Fruit fly (Drosophila melanogaster) whole organism, embryonic: ENCODE results near the gene CG33703.

Source experiments
- ATbp ChIP-seq: fragments of 200-800 bp; sonication (Bioruptor generic); optimal IDR thresholded peaks from 2 replicates; lab custom pipeline; 2017; ENCODE audit warnings: missing biosample characterization, mild to moderate bottlenecking, missing genetic modification characterization, missing genetic modification reagents
- Awh ChIP-seq: fragments of 200-800 bp; sonication (Bioruptor generic); IDR thresholded peaks from 2 replicates; pipeline ENCODE4, ENCODE4 v1.3.6; 2022; ENCODE audit warnings: missing biosample characterization, missing genetic modification characterization
- Bdp1 ChIP-seq: fragments of 200-800 bp; sonication (Bioruptor generic); optimal IDR thresholded peaks from 3 replicates; lab custom pipeline; 2016; ENCODE audit warnings: missing biosample characterization, missing genetic modification characterization
- CG10366 ChIP-seq: fragments of 200-800 bp; sonication (Bioruptor generic); IDR thresholded peaks from 2 replicates; pipeline ENCODE4 v1.3.6; 2022; ENCODE audit warnings: missing biosample characterization, missing genetic modification characterization
- CG10431 ChIP-seq: fragments of 200-800 bp; sonication (Bioruptor generic); optimal IDR thresholded peaks from 3 replicates; lab custom pipeline; 2018; ENCODE audit warnings: missing biosample characterization, mild to moderate bottlenecking, missing genetic modification characterization
- CG10565 ChIP-seq: fragments of 200-800 bp; sonication (Bioruptor generic); optimal IDR thresholded peaks from 3 replicates; lab custom pipeline; 2016; ENCODE audit warnings: missing biosample characterization, mild to moderate bottlenecking, missing genetic modification characterization
- CG11093 ChIP-seq: fragments of 200-800 bp; sonication (Bioruptor generic); IDR thresholded peaks from 3 replicates; pipeline ENCODE4 v1.3.6; 2022; ENCODE audit warnings: missing biosample characterization, missing genetic modification characterization
- CG11723 ChIP-seq: fragments of 200-800 bp; sonication (Bioruptor generic); optimal IDR thresholded peaks from 2 replicates; lab custom pipeline; 2017; ENCODE audit warnings: missing biosample characterization, mild to moderate bottlenecking, missing genetic modification characterization
- CG12299 ChIP-seq: fragments of 200-800 bp; sonication (Bioruptor generic); optimal IDR thresholded peaks from 2 replicates; lab custom pipeline; 2018; ENCODE audit warnings: missing biosample characterization, mild to moderate bottlenecking, missing genetic modification characterization
- CG14860 ChIP-seq: fragments of 200-800 bp; sonication (Bioruptor generic); IDR thresholded peaks from 3 replicates; pipeline ENCODE4 v1.3.6; 2022; ENCODE audit warnings: missing biosample characterization, missing genetic modification characterization; ENCODE audit not compliant: partially characterized antibody
- CG17359 ChIP-seq: fragments of 200-800 bp; sonication (Bioruptor generic); optimal IDR thresholded peaks from 3 replicates; lab custom pipeline; 2018; ENCODE audit warnings: missing biosample characterization, mild to moderate bottlenecking, missing genetic modification characterization, moderate library complexity
- CG18619 ChIP-seq: fragments of 200-800 bp; sonication (Bioruptor generic); optimal IDR thresholded peaks from 3 replicates; lab custom pipeline; 2017; ENCODE audit warnings: missing biosample characterization, mild to moderate bottlenecking, missing genetic modification characterization
- CG2678 ChIP-seq: fragments of 200-800 bp; sonication (Bioruptor generic); optimal IDR thresholded peaks from 3 replicates; lab custom pipeline; 2019; ENCODE audit warnings: missing biosample characterization, mild to moderate bottlenecking, missing genetic modification characterization, moderate library complexity
- CG30431 ChIP-seq: fragments of 200-800 bp; sonication (Bioruptor generic); optimal IDR thresholded peaks from 2 replicates; lab custom pipeline; 2017; ENCODE audit warnings: missing biosample characterization, missing genetic modification characterization
- CG3726 ChIP-seq: fragments of 200-800 bp; sonication (Bioruptor generic); IDR thresholded peaks from 3 replicates; pipeline ENCODE4, ENCODE4 v1.3.6; 2022; ENCODE audit warnings: missing biosample characterization, missing genetic modification characterization
- CG3995 ChIP-seq: fragments of 200-800 bp; sonication (Bioruptor generic); optimal IDR thresholded peaks from 3 replicates; lab custom pipeline; 2016; ENCODE audit warnings: missing biosample characterization, missing genetic modification characterization
- CG6683 ChIP-seq: fragments of 200-800 bp; sonication (Bioruptor generic); optimal IDR thresholded peaks from 2 replicates; lab custom pipeline; 2017; ENCODE audit warnings: missing biosample characterization, mild to moderate bottlenecking, missing genetic modification characterization, missing genetic modification reagents
- CG8388 ChIP-seq: fragments of 200-800 bp; sonication (Bioruptor generic); optimal IDR thresholded peaks from 2 replicates; lab custom pipeline; 2019; ENCODE audit warnings: missing biosample characterization, mild to moderate bottlenecking, missing genetic modification characterization, moderate library complexity
- Chrac-16 ChIP-seq: fragments of 200-800 bp; sonication (Bioruptor generic); optimal IDR thresholded peaks from 3 replicates; lab custom pipeline; 2016; ENCODE audit warnings: missing biosample characterization, missing genetic modification characterization
- CkIIα-i1 ChIP-seq: fragments of 200-800 bp; sonication (Bioruptor generic); IDR thresholded peaks from 2 replicates; pipeline ENCODE4 v1.3.6; 2022; ENCODE audit warnings: missing biosample characterization, missing genetic modification characterization
- Dip2 ChIP-seq: fragments of 200-800 bp; sonication (Bioruptor generic); IDR thresholded peaks from 2 replicates; pipeline ENCODE4 v1.3.6; 2022; ENCODE audit warnings: missing biosample characterization, missing genetic modification characterization
- Drgx ChIP-seq: fragments of 200-800 bp; sonication (Bioruptor generic); IDR thresholded peaks from 2 replicates; pipeline ENCODE4 v1.3.6; 2022; ENCODE audit warnings: missing biosample characterization, missing genetic modification characterization
- Fer3 ChIP-seq: fragments of 200-800 bp; sonication (Bioruptor generic); optimal IDR thresholded peaks from 2 replicates; lab custom pipeline; 2018; ENCODE audit warnings: missing biosample characterization, mild to moderate bottlenecking, missing genetic modification characterization, moderate library complexity
- GATAe ChIP-seq: fragments of 200-800 bp; sonication (Bioruptor generic); conservative IDR thresholded peaks from 2 replicates; pipeline ENCODE4 v1.3.6; 2022; ENCODE audit warnings: missing biosample characterization, missing genetic modification characterization
- Gsc ChIP-seq: fragments of 200-800 bp; sonication (Bioruptor generic); IDR thresholded peaks from 2 replicates; pipeline ENCODE4 v1.3.6; 2022; ENCODE audit warnings: missing biosample characterization, missing genetic modification characterization
- H2.0 ChIP-seq: fragments of 200-800 bp; sonication (Bioruptor generic); IDR thresholded peaks from 2 replicates; pipeline ENCODE4 v1.3.6; 2022; ENCODE audit warnings: missing biosample characterization, missing genetic modification characterization
- HHEX ChIP-seq: fragments of 200-800 bp; sonication (Bioruptor generic); optimal IDR thresholded peaks from 3 replicates; lab custom pipeline; 2017; ENCODE audit warnings: missing biosample characterization, mild to moderate bottlenecking, missing genetic modification characterization, missing genetic modification reagents
- Hmr ChIP-seq: fragments of 200-800 bp; sonication (Bioruptor generic); optimal IDR thresholded peaks from 3 replicates; lab custom pipeline; 2017; ENCODE audit warnings: mild to moderate bottlenecking, missing biosample characterization, missing genetic modification reagents, missing genetic modification characterization
- Hsf ChIP-seq: fragments of 200-800 bp; sonication (Bioruptor generic); optimal IDR thresholded peaks from 3 replicates; lab custom pipeline; 2016; ENCODE audit warnings: missing biosample characterization, missing genetic modification characterization
- Lhr ChIP-seq: fragments of 200-800 bp; sonication (Bioruptor generic); optimal IDR thresholded peaks from 3 replicates; lab custom pipeline; 2017; ENCODE audit warnings: mild to moderate bottlenecking, missing biosample characterization, missing genetic modification reagents, missing genetic modification characterization
- Poxn ChIP-seq: fragments of 200-800 bp; sonication (Bioruptor generic); IDR thresholded peaks from 2 replicates; pipeline ENCODE4 v1.3.6; 2022; ENCODE audit warnings: missing biosample characterization, missing genetic modification characterization
- Ravus ChIP-seq: fragments of 200-800 bp; sonication (Bioruptor generic); IDR thresholded peaks from 2 replicates; pipeline ENCODE4 v1.3.6; 2022; ENCODE audit warnings: missing biosample characterization, missing genetic modification characterization
- Six4 ChIP-seq: fragments of 200-800 bp; sonication (Bioruptor generic); optimal IDR thresholded peaks from 2 replicates; lab custom pipeline; 2016; ENCODE audit warnings: missing biosample characterization, missing genetic modification characterization
- abd-A ChIP-seq: fragments of 200-800 bp; sonication (Bioruptor generic); optimal IDR thresholded peaks from 3 replicates; lab custom pipeline; 2019; ENCODE audit warnings: missing biosample characterization, mild to moderate bottlenecking, missing genetic modification characterization, moderate library complexity
- ac ChIP-seq: fragments of 200-800 bp; sonication (Bioruptor generic); optimal IDR thresholded peaks from 3 replicates; lab custom pipeline; 2017; ENCODE audit warnings: missing biosample characterization, mild to moderate bottlenecking, missing genetic modification characterization
- aop ChIP-seq: fragments of 200-800 bp; sonication (Bioruptor generic); IDR thresholded peaks from 2 replicates; pipeline ENCODE4 v1.3.6; 2022; ENCODE audit warnings: missing biosample characterization, missing genetic modification characterization
- ash1 ChIP-seq: fragments of 200-800 bp; sonication (Bioruptor generic); optimal IDR thresholded peaks from 2 replicates; lab custom pipeline; 2018; ENCODE audit warnings: missing biosample characterization, mild to moderate bottlenecking, missing genetic modification characterization
- az2 ChIP-seq: fragments of 200-800 bp; sonication (Bioruptor generic); optimal IDR thresholded peaks from 3 replicates; lab custom pipeline; 2016; ENCODE audit warnings: missing biosample characterization, missing genetic modification characterization
- br ChIP-seq: fragments of >200 bp; optimal IDR thresholded peaks from 2 replicates; lab custom pipeline; 2017
- bsh ChIP-seq, 2 experiments: fragments of 200-800 bp; sonication (Bioruptor generic); optimal IDR thresholded peaks; 2 replicates each; lab custom pipeline; 2017 to 2018; ENCODE audit warnings: mild to moderate bottlenecking in 2 of 2, missing biosample characterization in 2 of 2, missing genetic modification characterization in 2 of 2, moderate library complexity in 1 of 2
- cato ChIP-seq: fragments of 200-800 bp; sonication (Bioruptor generic); optimal IDR thresholded peaks from 2 replicates; lab custom pipeline; 2016; ENCODE audit warnings: missing biosample characterization, missing genetic modification characterization, borderline replicate concordance
- dan ChIP-seq: fragments of 200-800 bp; sonication (Bioruptor generic); IDR thresholded peaks from 2 replicates; pipeline ENCODE4 v1.3.6; 2022; ENCODE audit warnings: missing biosample characterization, missing genetic modification characterization
- fru ChIP-seq: fragments of >200 bp; optimal IDR thresholded peaks from 2 replicates; lab custom pipeline; 2017
- gem ChIP-seq: fragments of 200-800 bp; sonication (Bioruptor generic); optimal IDR thresholded peaks from 2 replicates; lab custom pipeline; 2019; ENCODE audit warnings: missing biosample characterization, mild to moderate bottlenecking, missing genetic modification characterization, moderate library complexity
- h ChIP-seq: fragments of >200 bp; optimal IDR thresholded peaks from 2 replicates; lab custom pipeline; 2017
- knrl ChIP-seq: fragments of 200-800 bp; sonication (Bioruptor generic); IDR thresholded peaks from 3 replicates; pipeline ENCODE4 v1.3.6; 2022; ENCODE audit warnings: missing biosample characterization, missing genetic modification characterization; ENCODE audit not compliant: partially characterized antibody
- maf-S ChIP-seq: fragments of 200-800 bp; sonication (Bioruptor generic); optimal IDR thresholded peaks from 2 replicates; lab custom pipeline; 2016; ENCODE audit warnings: missing biosample characterization, missing genetic modification characterization
- nom ChIP-seq: fragments of 200-800 bp; sonication (Bioruptor generic); optimal IDR thresholded peaks from 2 replicates; lab custom pipeline; 2017; ENCODE audit warnings: missing biosample characterization, missing genetic modification characterization, mild to moderate bottlenecking, moderate library complexity, missing genetic modification reagents
- shn ChIP-seq: fragments of 200-800 bp; sonication (Bioruptor generic); optimal IDR thresholded peaks from 3 replicates; lab custom pipeline; 2016; ENCODE audit warnings: missing biosample characterization, missing genetic modification characterization
- sima ChIP-seq: fragments of 200-800 bp; sonication (Bioruptor generic); optimal IDR thresholded peaks from 2 replicates; lab custom pipeline; 2016; ENCODE audit warnings: missing biosample characterization, missing genetic modification characterization
- slp2 ChIP-seq: fragments of 200-800 bp; sonication (Bioruptor generic); optimal IDR thresholded peaks from 2 replicates; lab custom pipeline; 2016; ENCODE audit warnings: missing biosample characterization, missing genetic modification characterization
- tx ChIP-seq: fragments of 200-800 bp; sonication (Bioruptor generic); optimal IDR thresholded peaks from 2 replicates; lab custom pipeline; 2016; ENCODE audit warnings: missing biosample characterization, missing genetic modification characterization
- wdn ChIP-seq: fragments of 200-800 bp; sonication (Bioruptor generic); IDR thresholded peaks from 2 replicates; pipeline ENCODE4 v1.3.6; 2022; ENCODE audit warnings: missing biosample characterization, missing genetic modification characterization

The CG33703 gene

dm6 chr3L:9467763-9468206, 44.7 kb downstream of the CG33703 start (continued):
- peak; percentile 68 for TF ChIP-seq Drgx (GFP tag; lab: Robert Waterston, UW)
- TF ChIP-seq Bdp1 (GFP tag; lab: Kevin White, UChicago), result no peak
- no peak for TF ChIP-seq Dip2 (GFP tag; lab: Robert Waterston, UW)
- no peak for TF ChIP-seq CG8388 (GFP tag; lab: Kevin White, UChicago)
- TF ChIP-seq CG11723 (GFP tag; lab: Kevin White, UChicago), result no peak
- no peak for TF ChIP-seq shn
- no peak for TF ChIP-seq CG2678 (tag; lab: Kevin White, UChicago)
- no peak for TF ChIP-seq CG3995 (GFP tag; lab: Kevin White, UChicago)
- no peak for TF ChIP-seq fru (lab: Kevin White, UChicago)
- TF ChIP-seq gem, result no peak
- no peak for TF ChIP-seq ac (GFP tag; lab: Kevin White, UChicago)
- TF ChIP-seq aop (GFP tag; lab: Robert Waterston, UW), result no peak
- TF ChIP-seq HHEX (GFP tag; lab: Kevin White, UChicago), result no peak
- TF ChIP-seq H2.0 (GFP tag; lab: Robert Waterston, UW), result no peak
- TF ChIP-seq maf-S (GFP tag; lab: Kevin White, UChicago), result no peak
- TF ChIP-seq CG10431 (GFP tag; lab: Kevin White, UChicago), result no peak
- peak; percentile 2 for TF ChIP-seq ATbp (GFP tag; lab: Kevin White, UChicago)
- TF ChIP-seq Awh, result no peak
- no peak for TF ChIP-seq GATAe (GFP tag; lab: Robert Waterston, UW)
- TF ChIP-seq tx (GFP tag; lab: Kevin White, UChicago), result no peak
- no peak for TF ChIP-seq CG17359 (tag; lab: Kevin White, UChicago)
- no peak for TF ChIP-seq h (lab: Kevin White, UChicago)
- TF ChIP-seq CG14860 (GFP tag; lab: Robert Waterston, UW), result no peak
- TF ChIP-seq br (lab: Kevin White, UChicago), result no peak
- no peak for TF ChIP-seq CG12299
- TF ChIP-seq abd-A (tag; lab: Kevin White, UChicago), result peak; percentile 53
- peak; percentile 87 for TF ChIP-seq nom (GFP tag; lab: Kevin White, UChicago)
- no peak for TF ChIP-seq Fer3 (tag; lab: Kevin White, UChicago)
- no peak for TF ChIP-seq Chrac-16 (GFP tag; lab: Kevin White, UChicago)
- TF ChIP-seq knrl (GFP tag; lab: Robert Waterston, UW), result no peak
- no peak for TF ChIP-seq Poxn
- peak in 1 of 2 experiments; percentile 59 for TF ChIP-seq bsh (GFP tag; optimal IDR thresholded peaks at IDR 0.05; lab: Kevin White, UChicago)
- no peak for TF ChIP-seq slp2
- TF ChIP-seq CG11093 (GFP tag; lab: Robert Waterston, UW), result no peak
- TF ChIP-seq dan (GFP tag; lab: Robert Waterston, UW), result no peak
- TF ChIP-seq CG18619, result no peak
- no peak for TF ChIP-seq wdn
- TF ChIP-seq CG3726, result no peak
- TF ChIP-seq CG6683 (GFP tag; lab: Kevin White, UChicago), result no peak
- TF ChIP-seq Gsc, result no peak
- TF ChIP-seq ash1 (GFP tag; lab: Kevin White, UChicago), result no peak
- TF ChIP-seq CkIIα-i1 (GFP tag; lab: Robert Waterston, UW), result no peak
- no peak for TF ChIP-seq Hmr (GFP tag; lab: Kevin White, UChicago)
- TF ChIP-seq az2, result no peak
- TF ChIP-seq sima, result no peak
- TF ChIP-seq CG10565 (GFP tag; lab: Kevin White, UChicago), result no peak
- no peak for TF ChIP-seq CG30431 (GFP tag; lab: Kevin White, UChicago)
- TF ChIP-seq cato (GFP tag; lab: Kevin White, UChicago), result no peak
- no peak for TF ChIP-seq Ravus
- TF ChIP-seq CG10366 (GFP tag; lab: Robert Waterston, UW), result no peak
- no peak for TF ChIP-seq Lhr (GFP tag; lab: Kevin White, UChicago)
- TF ChIP-seq Hsf (GFP tag; lab: Kevin White, UChicago), result no peak
- no peak for TF ChIP-seq Six4 (GFP tag; lab: Kevin White, UChicago)
